Fruit fly (Drosophila melanogaster) whole organism, prepupa: ENCODE data around the gene CG10713.

ENCODE experiments used
- CG10631 ChIP-seq: fragments of 200-800 bp; sonication (Bioruptor generic); optimal IDR thresholded peaks from 2 replicates; lab custom pipeline; 2016; ENCODE audit warnings: missing biosample characterization, missing genetic modification characterization
- CG11294 ChIP-seq: fragments of 200-800 bp; sonication (Bioruptor generic); IDR thresholded peaks from 2 replicates; pipeline ENCODE4 v1.3.6; 2022; ENCODE audit warnings: missing biosample characterization, missing genetic modification characterization
- CG15336 ChIP-seq: fragments of 200-800 bp; sonication (Bioruptor generic); IDR thresholded peaks from 2 replicates; pipeline ENCODE4 v1.3.6; 2022; ENCODE audit warnings: missing biosample characterization, missing genetic modification characterization
- CG6792 ChIP-seq: fragments of 200-800 bp; sonication (Bioruptor generic); optimal IDR thresholded peaks from 3 replicates; lab custom pipeline; 2016; ENCODE audit warnings: missing biosample characterization, missing genetic modification characterization
- CG6854 ChIP-seq: fragments of 200-800 bp; sonication (Bioruptor generic); optimal IDR thresholded peaks from 2 replicates; lab custom pipeline; 2017; ENCODE audit warnings: missing biosample characterization, mild to moderate bottlenecking, missing genetic modification characterization
- Eip78C ChIP-seq: fragments of 200-800 bp; sonication (Bioruptor generic); peaks from one replicate; lab custom pipeline; 2016; ENCODE audit warnings: missing biosample characterization, missing genetic modification characterization
- Hr4 ChIP-seq: fragments of 200-800 bp; sonication (Bioruptor generic); optimal IDR thresholded peaks from 3 replicates; lab custom pipeline; 2016; ENCODE audit warnings: missing biosample characterization, missing genetic modification characterization
- Lpt ChIP-seq: fragments of 200-800 bp; sonication (Bioruptor generic); optimal IDR thresholded peaks from 3 replicates; lab custom pipeline; 2016; ENCODE audit warnings: missing biosample characterization, missing genetic modification characterization
- Sox15 ChIP-seq: fragments of 200-800 bp; sonication (Bioruptor generic); optimal IDR thresholded peaks from 3 replicates; lab custom pipeline; 2016; ENCODE audit warnings: missing biosample characterization, missing genetic modification characterization
- dac ChIP-seq: fragments of 200-800 bp; sonication (Bioruptor generic); optimal IDR thresholded peaks from 2 replicates; lab custom pipeline; 2017; ENCODE audit warnings: missing biosample characterization, mild to moderate bottlenecking, missing genetic modification characterization
- net ChIP-seq: fragments of 200-800 bp; sonication (Bioruptor generic); optimal IDR thresholded peaks from 3 replicates; lab custom pipeline; 2016; ENCODE audit warnings: missing biosample characterization, missing genetic modification characterization

DNA sequence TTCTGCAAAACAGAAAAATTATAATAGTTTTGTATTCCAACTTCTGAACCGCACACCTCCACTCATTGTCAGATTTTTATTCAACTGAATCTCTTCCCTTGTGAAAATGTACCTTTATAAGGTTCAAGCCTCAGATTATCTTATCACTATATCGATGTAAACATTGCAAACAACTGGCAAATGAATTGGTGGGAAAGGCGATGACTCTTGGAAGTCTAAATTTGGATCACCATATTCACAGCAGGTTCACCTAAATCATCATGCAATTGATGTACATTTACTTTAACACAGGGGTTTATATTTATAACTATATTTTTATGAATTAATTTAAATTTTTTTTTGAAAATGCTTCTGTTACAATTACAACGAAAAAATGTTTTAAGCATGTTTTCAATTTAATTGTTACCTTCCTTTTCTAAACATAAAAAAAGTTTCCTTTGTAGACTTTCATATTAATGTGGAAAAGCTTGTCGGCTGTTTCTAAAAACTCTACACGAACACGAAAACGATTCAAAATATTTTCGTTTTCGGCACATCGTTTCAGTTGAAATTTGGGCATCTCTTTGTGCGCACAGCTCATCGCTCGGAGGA is 5.4 kb upstream of the CG10713 start, which contains the start of the genes CG10140 and CG14109:
- TF ChIP-seq Lpt (no peak), CG10631 (GFP tag; lab: Kevin White, UChicago) (no peak), CG11294 (no peak), net (GFP tag; lab: Kevin White, UChicago) (no peak), CG15336 (GFP tag; lab: Robert Waterston, UW) (no peak), CG6792 (GFP tag; lab: Kevin White, UChicago) (no peak), CG6854 (GFP tag; lab: Kevin White, UChicago) (no peak), Hr4 (GFP tag; lab: Kevin White, UChicago) (no peak), dac (GFP tag; lab: Kevin White, UChicago) (no peak), Sox15 (GFP tag; lab: Kevin White, UChicago) (no peak), Eip78C (GFP tag; lab: Kevin White, UChicago) (no peak)
